Fruit fly (Drosophila melanogaster) whole organism, embryonic: ENCODE data around the gene Cpr62Ba.

ENCODE experiments used
- ATbp ChIP-seq: fragments of 200-800 bp; sonication (Bioruptor generic); optimal IDR thresholded peaks from 2 replicates; lab custom pipeline; 2017; ENCODE audit warnings: missing biosample characterization, mild to moderate bottlenecking, missing genetic modification characterization, missing genetic modification reagents
- CG11456 ChIP-seq: fragments of 200-800 bp; sonication (Bioruptor generic); IDR thresholded peaks from 3 replicates; pipeline ENCODE4 v1.3.6; 2022; ENCODE audit warnings: missing biosample characterization, missing genetic modification characterization
- CG11560 ChIP-seq: fragments of 200-800 bp; sonication (Bioruptor generic); IDR thresholded peaks from 3 replicates; pipeline ENCODE4 v1.3.6; 2022; ENCODE audit warnings: missing biosample characterization, missing genetic modification characterization
- CG12769 ChIP-seq: fragments of 200-800 bp; sonication (Bioruptor generic); optimal IDR thresholded peaks from 2 replicates; lab custom pipeline; 2019; ENCODE audit warnings: missing biosample characterization, mild to moderate bottlenecking, missing genetic modification characterization, moderate library complexity
- CG13424 ChIP-seq: fragments of 200-800 bp; sonication (Bioruptor generic); optimal IDR thresholded peaks from 2 replicates; lab custom pipeline; 2019; ENCODE audit warnings: missing biosample characterization, mild to moderate bottlenecking, missing genetic modification characterization, moderate library complexity
- CG15011 ChIP-seq: fragments of 200-800 bp; sonication (Bioruptor generic); optimal IDR thresholded peaks from 3 replicates; lab custom pipeline; 2018; ENCODE audit warnings: missing biosample characterization, mild to moderate bottlenecking, missing genetic modification characterization
- CG15073 ChIP-seq: fragments of 200-800 bp; sonication (Bioruptor generic); optimal IDR thresholded peaks from 2 replicates; lab custom pipeline; 2016; ENCODE audit warnings: missing biosample characterization, missing genetic modification characterization
- CG1529 ChIP-seq: fragments of 200-800 bp; sonication (Bioruptor generic); optimal IDR thresholded peaks from 3 replicates; lab custom pipeline; 2018; ENCODE audit warnings: missing biosample characterization, missing genetic modification characterization
- CG17186 ChIP-seq: fragments of 200-800 bp; sonication (Bioruptor generic); optimal IDR thresholded peaks from 3 replicates; lab custom pipeline; 2017; ENCODE audit warnings: missing biosample characterization, missing genetic modification reagents, missing genetic modification characterization
- CG2116 ChIP-seq: fragments of 200-800 bp; sonication (Bioruptor generic); optimal IDR thresholded peaks from 3 replicates; lab custom pipeline; 2018; ENCODE audit warnings: missing biosample characterization, mild to moderate bottlenecking, missing genetic modification characterization
- CG2202 ChIP-seq: fragments of 200-800 bp; sonication (Bioruptor generic); optimal IDR thresholded peaks from 2 replicates; lab custom pipeline; 2018; ENCODE audit warnings: missing biosample characterization, mild to moderate bottlenecking, missing genetic modification characterization
- CG32772 ChIP-seq: fragments of 200-800 bp; sonication (Bioruptor generic); IDR thresholded peaks from 2 replicates; pipeline ENCODE4 v1.3.6; 2022; ENCODE audit warnings: missing biosample characterization, missing genetic modification characterization
- CG6683 ChIP-seq: fragments of 200-800 bp; sonication (Bioruptor generic); optimal IDR thresholded peaks from 2 replicates; lab custom pipeline; 2017; ENCODE audit warnings: missing biosample characterization, mild to moderate bottlenecking, missing genetic modification characterization, missing genetic modification reagents
- CG6689 ChIP-seq: fragments of 200-800 bp; sonication (Bioruptor generic); IDR thresholded peaks from 2 replicates; pipeline ENCODE4 v1.3.6; 2022; ENCODE audit warnings: missing biosample characterization, missing genetic modification characterization
- CG6854 ChIP-seq: fragments of 200-800 bp; sonication (Bioruptor generic); optimal IDR thresholded peaks from 3 replicates; lab custom pipeline; 2017; ENCODE audit warnings: missing biosample characterization, mild to moderate bottlenecking, missing genetic modification characterization
- D ChIP-seq, 2 experiments: fragments of 200-800 bp in 1 of 2; fragments of >200 bp in 1 of 2; sonication (Bioruptor generic) in 1 of 2; optimal IDR thresholded peaks; 2 replicates in 1 of 2; 3 replicates in 1 of 2; lab custom pipeline; 2017; ENCODE audit warnings: mild to moderate bottlenecking in 1 of 2, missing biosample characterization in 1 of 2, missing genetic modification characterization in 1 of 2, missing genetic modification reagents in 1 of 2
- Doc3 ChIP-seq: fragments of 200-800 bp; sonication (Bioruptor generic); IDR thresholded peaks from 3 replicates; pipeline ENCODE4 v1.3.6; 2022; ENCODE audit warnings: missing biosample characterization, missing genetic modification characterization; ENCODE audit not compliant: partially characterized antibody
- Hr3 ChIP-seq: fragments of 200-800 bp; sonication (Bioruptor generic); optimal IDR thresholded peaks from 3 replicates; lab custom pipeline; 2016; ENCODE audit warnings: missing biosample characterization, missing genetic modification characterization
- Mrtf ChIP-seq: fragments of 200-800 bp; sonication (Bioruptor generic); IDR thresholded peaks from 3 replicates; pipeline ENCODE4 v1.3.6; 2022; ENCODE audit warnings: missing biosample characterization, missing genetic modification characterization
- PHDP ChIP-seq: fragments of 200-800 bp; sonication (Bioruptor generic); optimal IDR thresholded peaks from 3 replicates; lab custom pipeline; 2018; ENCODE audit warnings: missing biosample characterization, mild to moderate bottlenecking, missing genetic modification characterization, moderate library complexity
- Pdp1 ChIP-seq, 2 experiments: fragments of 200-800 bp; sonication (Bioruptor generic); optimal IDR thresholded peaks; 3 replicates each; lab custom pipeline; 2016; ENCODE audit warnings: missing biosample characterization in 2 of 2, missing genetic modification characterization in 2 of 2, mild to moderate bottlenecking in 1 of 2, moderate library complexity in 1 of 2
- Six4 ChIP-seq: fragments of 200-800 bp; sonication (Bioruptor generic); optimal IDR thresholded peaks from 2 replicates; lab custom pipeline; 2016; ENCODE audit warnings: missing biosample characterization, missing genetic modification characterization
- Taf1 ChIP-seq: fragments of 200-800 bp; sonication (Bioruptor generic); IDR thresholded peaks from 2 replicates; pipeline ENCODE4 v1.3.6; 2022; ENCODE audit warnings: missing biosample characterization, missing genetic modification characterization
- al ChIP-seq: fragments of 200-800 bp; sonication (Bioruptor generic); IDR thresholded peaks from 2 replicates; pipeline ENCODE4 v1.3.6; 2022; ENCODE audit warnings: missing biosample characterization, missing genetic modification characterization
- ase ChIP-seq: fragments of 200-800 bp; sonication (Bioruptor generic); IDR thresholded peaks from 3 replicates; pipeline ENCODE4 v1.3.6; 2022; ENCODE audit warnings: missing biosample characterization, missing genetic modification characterization
- bcd ChIP-seq: fragments of 200-800 bp; sonication (Bioruptor generic); optimal IDR thresholded peaks from 2 replicates; lab custom pipeline; 2017; ENCODE audit warnings: missing biosample characterization, mild to moderate bottlenecking, missing genetic modification characterization
- bowl ChIP-seq: fragments of 200-800 bp; sonication (Bioruptor generic); IDR thresholded peaks from 2 replicates; pipeline ENCODE4 v1.3.6; 2022; ENCODE audit warnings: missing biosample characterization, missing genetic modification characterization
- cas ChIP-seq: fragments of 200-800 bp; sonication (Bioruptor generic); IDR thresholded peaks from 2 replicates; pipeline ENCODE4 v1.3.6; 2022; ENCODE audit warnings: missing biosample characterization, missing genetic modification characterization
- caup ChIP-seq: fragments of 200-800 bp; sonication (Bioruptor generic); optimal IDR thresholded peaks from 3 replicates; lab custom pipeline; 2017; ENCODE audit warnings: missing biosample characterization, mild to moderate bottlenecking, missing genetic modification characterization, moderate library complexity; ENCODE audit not compliant: severe bottlenecking
- chn ChIP-seq: fragments of 200-800 bp; sonication (Bioruptor generic); optimal IDR thresholded peaks from 2 replicates; lab custom pipeline; 2016; ENCODE audit warnings: missing biosample characterization, missing genetic modification characterization
- crc ChIP-seq: fragments of 200-800 bp; sonication (Bioruptor generic); optimal IDR thresholded peaks from 2 replicates; lab custom pipeline; 2016; ENCODE audit warnings: missing biosample characterization, missing genetic modification characterization
- emc ChIP-seq: fragments of 200-800 bp; sonication (Bioruptor generic); optimal IDR thresholded peaks from 2 replicates; lab custom pipeline; 2016; ENCODE audit warnings: missing biosample characterization, missing genetic modification characterization
- exex ChIP-seq: fragments of 200-800 bp; sonication (Bioruptor generic); optimal IDR thresholded peaks from 4 replicates; lab custom pipeline; 2018; ENCODE audit warnings: missing biosample characterization, mild to moderate bottlenecking, missing genetic modification characterization, moderate library complexity
- fd64A ChIP-seq: fragments of 200-800 bp; sonication (Bioruptor generic); optimal IDR thresholded peaks from 3 replicates; lab custom pipeline; 2018; ENCODE audit warnings: missing biosample characterization, mild to moderate bottlenecking, missing genetic modification characterization
- gsb ChIP-seq: fragments of 200-800 bp; sonication (Bioruptor generic); IDR thresholded peaks from 2 replicates; pipeline ENCODE4 v1.3.6; 2022; ENCODE audit warnings: missing biosample characterization, missing genetic modification characterization
- ind ChIP-seq: fragments of 200-800 bp; sonication (Bioruptor generic); optimal IDR thresholded peaks from 3 replicates; lab custom pipeline; 2016; ENCODE audit warnings: missing biosample characterization, missing genetic modification characterization
- inv ChIP-seq: fragments of 200-800 bp; sonication (Bioruptor generic); IDR thresholded peaks from 2 replicates; pipeline ENCODE4 v1.3.6; 2022; ENCODE audit warnings: missing biosample characterization, missing genetic modification characterization; ENCODE audit not compliant: partially characterized antibody
- klu ChIP-seq: fragments of 200-800 bp; sonication (Bioruptor generic); IDR thresholded peaks from 2 replicates; pipeline ENCODE4 v1.3.6; 2022; ENCODE audit warnings: missing biosample characterization, missing genetic modification characterization
- nmo ChIP-seq: fragments of 200-800 bp; sonication (Bioruptor generic); optimal IDR thresholded peaks from 2 replicates; lab custom pipeline; 2018; ENCODE audit warnings: missing biosample characterization, mild to moderate bottlenecking, missing genetic modification characterization, moderate library complexity
- oc ChIP-seq: fragments of 200-800 bp; sonication (Bioruptor generic); optimal IDR thresholded peaks from 2 replicates; lab custom pipeline; 2018; ENCODE audit warnings: missing biosample characterization, mild to moderate bottlenecking, missing genetic modification characterization, moderate library complexity
- psq ChIP-seq: fragments of 200-800 bp; sonication (Bioruptor generic); optimal IDR thresholded peaks from 2 replicates; lab custom pipeline; 2017; ENCODE audit warnings: missing biosample characterization, missing genetic modification characterization
- rib ChIP-seq: fragments of 200-800 bp; sonication (Bioruptor generic); IDR thresholded peaks from 2 replicates; pipeline ENCODE4 v1.3.6; 2022; ENCODE audit warnings: missing biosample characterization, missing genetic modification characterization
- salm ChIP-seq: fragments of 200-800 bp; sonication (Bioruptor generic); optimal IDR thresholded peaks from 2 replicates; lab custom pipeline; 2018; ENCODE audit warnings: missing biosample characterization, mild to moderate bottlenecking, missing genetic modification characterization
- shn ChIP-seq: fragments of 200-800 bp; sonication (Bioruptor generic); optimal IDR thresholded peaks from 3 replicates; lab custom pipeline; 2016; ENCODE audit warnings: missing biosample characterization, missing genetic modification characterization
- sqz ChIP-seq: fragments of 200-800 bp; sonication (Bioruptor generic); optimal IDR thresholded peaks from 3 replicates; lab custom pipeline; 2018; ENCODE audit warnings: missing biosample characterization, mild to moderate bottlenecking, missing genetic modification characterization
- sr ChIP-seq: fragments of 200-800 bp; sonication (Bioruptor generic); IDR thresholded peaks from 3 replicates; pipeline ENCODE4 v1.3.6; 2022; ENCODE audit warnings: missing biosample characterization, missing genetic modification characterization
- stwl ChIP-seq: fragments of 200-800 bp; sonication (Bioruptor generic); optimal IDR thresholded peaks from 3 replicates; lab custom pipeline; 2018; ENCODE audit warnings: missing biosample characterization, mild to moderate bottlenecking, missing genetic modification characterization, moderate library complexity
- tap ChIP-seq: fragments of 200-800 bp; optimal IDR thresholded peaks from 3 replicates; lab custom pipeline; 2019; ENCODE audit warnings: missing biosample characterization, mild to moderate bottlenecking, missing genetic modification characterization, moderate library complexity
- trem ChIP-seq: fragments of 200-800 bp; optimal IDR thresholded peaks from 3 replicates; lab custom pipeline; 2019; ENCODE audit warnings: missing biosample characterization, mild to moderate bottlenecking, missing genetic modification characterization, moderate library complexity
- unpg ChIP-seq: fragments of 200-800 bp; sonication (Bioruptor generic); optimal IDR thresholded peaks from 3 replicates; lab custom pipeline; 2018; ENCODE audit warnings: missing biosample characterization, mild to moderate bottlenecking, missing genetic modification characterization, moderate library complexity
- wdn ChIP-seq: fragments of 200-800 bp; sonication (Bioruptor generic); IDR thresholded peaks from 2 replicates; pipeline ENCODE4 v1.3.6; 2022; ENCODE audit warnings: missing biosample characterization, missing genetic modification characterization

Gene Cpr62Ba

DNA sequence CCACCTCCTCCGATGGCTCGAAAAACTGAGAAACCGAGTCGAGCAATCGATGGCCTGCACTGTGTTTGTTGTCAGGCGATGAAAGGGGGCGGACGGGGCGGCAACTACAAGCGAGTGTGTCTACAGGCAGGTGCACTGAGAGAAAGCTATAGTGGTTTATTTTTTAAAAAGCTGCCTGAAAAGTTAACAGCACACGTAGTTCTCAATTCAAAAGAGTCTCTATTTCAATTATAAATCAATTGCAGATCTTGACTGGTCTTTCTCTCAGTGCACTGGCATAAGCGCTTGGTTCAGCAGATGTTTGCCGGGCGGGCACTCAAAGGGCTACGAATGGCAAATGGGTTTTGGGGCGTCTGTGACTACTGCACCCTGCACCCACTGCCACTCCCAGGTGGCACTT, 49.1 kb upstream of the Cpr62Ba start (continued):
- TF ChIP-seq CG6854 (GFP tag; lab: Kevin White, UChicago) (no peak), cas (GFP tag; lab: Robert Waterston, UW) (no peak), CG12769 (tag; lab: Kevin White, UChicago) (no peak), ind (GFP tag; lab: Kevin White, UChicago) (peak; percentile 53), D (optimal IDR thresholded peaks at IDR 0.05; lab: Kevin White, UChicago) (no peak), D (GFP tag; optimal IDR thresholded peaks at IDR 0.05; lab: Kevin White, UChicago) (peak; percentile 4), wdn (GFP tag; lab: Robert Waterston, UW) (no peak), ATbp (GFP tag; lab: Kevin White, UChicago) (no peak), CG13424 (tag; lab: Kevin White, UChicago) (no peak), CG15011 (no peak), CG1529 (GFP tag; lab: Kevin White, UChicago) (no peak), chn (GFP tag; lab: Kevin White, UChicago) (no peak), shn (no peak), Taf1 (GFP tag; lab: Robert Waterston, UW) (no peak), CG6689 (GFP tag; lab: Robert Waterston, UW) (peak; percentile 39; the same call in 1 of the 2 replicates), bcd (GFP tag; lab: Kevin White, UChicago) (peak; percentile 2), Mrtf (peak; percentile 55; the same call in 1 of the 3 replicates), CG17186 (GFP tag; lab: Kevin White, UChicago) (no peak), rib (no peak), inv (no peak), salm (tag; lab: Kevin White, UChicago) (no peak), CG15073 (no peak), CG11560 (tag; lab: Robert Waterston, UW) (no peak), PHDP (no peak), Hr3 (no peak), sr (0 out of 3 replicates have a peak, but pooled peaks have one; percentile 32), crc (GFP tag; lab: Kevin White, UChicago) (no peak), unpg (no peak), trem (no peak), CG32772 (GFP tag; lab: Robert Waterston, UW) (0 out of 2 replicates have a peak, but pooled peaks have one; percentile 37), CG2202 (tag; lab: Kevin White, UChicago) (no peak), Six4 (no peak), bowl (no peak), exex (tag; lab: Kevin White, UChicago) (no peak), sqz (GFP tag; lab: Kevin White, UChicago) (no peak), fd64A (GFP tag; lab: Kevin White, UChicago) (no peak), caup (GFP tag; lab: Kevin White, UChicago) (peak; percentile 19), Pdp1 (GFP tag; optimal IDR thresholded peaks at IDR 0.05; lab: Kevin White, UChicago) (peak; percentile 11 to 24), tap (tag; lab: Kevin White, UChicago) (no peak), CG2116 (GFP tag; lab: Kevin White, UChicago) (no peak), CG6683 (GFP tag; lab: Kevin White, UChicago) (no peak), nmo (GFP tag; lab: Kevin White, UChicago) (no peak), stwl (tag; lab: Kevin White, UChicago) (no peak), al (GFP tag; lab: Robert Waterston, UW) (peak; percentile 56), gsb (GFP tag; lab: Robert Waterston, UW) (no peak), CG11456 (peak; percentile 67; the same call in 1 of the 3 replicates), ase (peak; percentile 59; the same call in 1 of the 3 replicates), emc (GFP tag; lab: Kevin White, UChicago) (no peak), klu (peak; percentile 44; the same call in 1 of the 2 replicates), Doc3 (GFP tag; lab: Robert Waterston, UW) (no peak), psq (no peak), oc (no peak)
